Fruit fly (Drosophila melanogaster) whole organism, prepupa: ENCODE measurements around the gene CG2059.

Source experiments
- CG10669 ChIP-seq: fragments of 200-800 bp; sonication (Bioruptor generic); optimal IDR thresholded peaks from 3 replicates; lab custom pipeline; 2018; ENCODE audit warnings: missing biosample characterization, mild to moderate bottlenecking, missing genetic modification characterization, moderate library complexity
- CG11762 ChIP-seq: fragments of 200-800 bp; sonication (Bioruptor generic); optimal IDR thresholded peaks from 3 replicates; lab custom pipeline; 2016; ENCODE audit warnings: missing biosample characterization, missing genetic modification characterization; ENCODE audit not compliant: insufficient read depth
- CG15336 ChIP-seq: fragments of 200-800 bp; sonication (Bioruptor generic); IDR thresholded peaks from 2 replicates; pipeline ENCODE4 v1.3.6; 2022; ENCODE audit warnings: missing biosample characterization, missing genetic modification characterization
- CG31627 ChIP-seq: fragments of 200-800 bp; sonication (Bioruptor generic); optimal IDR thresholded peaks from 3 replicates; lab custom pipeline; 2016; ENCODE audit warnings: missing biosample characterization, missing genetic modification characterization
- Eip93F ChIP-seq: fragments of 200-800 bp; sonication (Bioruptor generic); optimal IDR thresholded peaks from 2 replicates; lab custom pipeline; 2016; ENCODE audit warnings: missing biosample characterization, mild to moderate bottlenecking, missing genetic modification characterization
- Lpt ChIP-seq: fragments of 200-800 bp; sonication (Bioruptor generic); optimal IDR thresholded peaks from 3 replicates; lab custom pipeline; 2016; ENCODE audit warnings: missing biosample characterization, missing genetic modification characterization
- Met ChIP-seq: fragments of 200-800 bp; sonication (Bioruptor generic); optimal IDR thresholded peaks from 3 replicates; lab custom pipeline; 2016; ENCODE audit warnings: missing biosample characterization, missing genetic modification characterization
- OdsH ChIP-seq: fragments of 200-800 bp; sonication (Bioruptor generic); optimal IDR thresholded peaks from 3 replicates; lab custom pipeline; 2016; ENCODE audit warnings: missing biosample characterization, missing genetic modification characterization
- Sox102F ChIP-seq: fragments of 200-800 bp; sonication (Bioruptor generic); optimal IDR thresholded peaks from 2 replicates; lab custom pipeline; 2016; ENCODE audit warnings: missing biosample characterization, mild to moderate bottlenecking, missing genetic modification characterization
- acj6 ChIP-seq: fragments of 200-800 bp; sonication (Bioruptor generic); optimal IDR thresholded peaks from 3 replicates; lab custom pipeline; 2016; ENCODE audit warnings: missing biosample characterization, missing genetic modification characterization
- cyc ChIP-seq: fragments of 200-800 bp; sonication (Bioruptor generic); optimal IDR thresholded peaks from 3 replicates; lab custom pipeline; 2016; ENCODE audit warnings: missing biosample characterization, missing genetic modification characterization
- spab ChIP-seq: fragments of 200-800 bp; sonication (Bioruptor generic); optimal IDR thresholded peaks from 2 replicates; lab custom pipeline; 2017; ENCODE audit warnings: missing biosample characterization, mild to moderate bottlenecking, missing genetic modification characterization, missing genetic modification reagents
- vri ChIP-seq: fragments of 200-800 bp; sonication (Bioruptor generic); optimal IDR thresholded peaks from 3 replicates; lab custom pipeline; 2016; ENCODE audit warnings: missing biosample characterization, mild to moderate bottlenecking, missing genetic modification characterization

dm6 chrX:7277038-7277437, 9.1 kb upstream of the CG2059 start:
- no peak for TF ChIP-seq CG11762 (GFP tag; lab: Kevin White, UChicago)
- no peak for TF ChIP-seq Eip93F
- no peak for TF ChIP-seq spab (GFP tag; lab: Kevin White, UChicago)
- no peak for TF ChIP-seq cyc
- no peak for TF ChIP-seq Sox102F (GFP tag; lab: Kevin White, UChicago)
- TF ChIP-seq CG15336 (GFP tag; lab: Robert Waterston, UW), result no peak
- no peak for TF ChIP-seq acj6 (GFP tag; lab: Kevin White, UChicago)
- TF ChIP-seq OdsH (GFP tag; lab: Kevin White, UChicago), result no peak
- TF ChIP-seq CG10669 (GFP tag; lab: Kevin White, UChicago), result no peak
- no peak for TF ChIP-seq Lpt (GFP tag; lab: Kevin White, UChicago)
- TF ChIP-seq Met, result no peak
- no peak for TF ChIP-seq vri
- no peak for TF ChIP-seq CG31627 (GFP tag; lab: Kevin White, UChicago)
